Worm (Caenorhabditis elegans): Measurements from ENCODE around the gene npr-25.

- no peak for TF ChIP-seq nhr-12 (tag; optimal IDR thresholded peaks at IDR 0.05)
- TF ChIP-seq snpc-4 (tag; optimal IDR thresholded peaks at IDR 0.05), result no peak
- no peak for TF ChIP-seq skn-1 (tag; optimal IDR thresholded peaks at IDR 0.05)
- no peak for TF ChIP-seq ceh-82 (tag; optimal IDR thresholded peaks at IDR 0.05)
- no peak for TF ChIP-seq ceh-16 (tag; optimal IDR thresholded peaks at IDR 0.05)
- TF ChIP-seq ama-1 (optimal IDR thresholded peaks at IDR 0.05), result no peak
- no peak for TF ChIP-seq nhr-129 (tag; optimal IDR thresholded peaks at IDR 0.05)
- no peak for TF ChIP-seq ztf-4 (tag; optimal IDR thresholded peaks at IDR 0.05)
- TF ChIP-seq dmd-4 (tag; optimal IDR thresholded peaks at IDR 0.05), result no peak
Observed at ce11 chrV:11352893-11353292, at the start of gene npr-25.

Data from whole organism, L2 larva.